Worm (Caenorhabditis elegans) whole organism, young adult: Measurements from ENCODE around the gene str-160.

ENCODE experiments used
- K12H6.12 ChIP-seq: fragments of 200-800 bp; sonication (Bioruptor generic); optimal IDR thresholded peaks from 2 replicates; lab custom pipeline; 2018; ENCODE audit warnings: mild to moderate bottlenecking, missing genetic modification characterization, missing compliant biosample characterization
- Y56A3A.18 ChIP-seq: fragments of 200-800 bp; sonication (Bioruptor generic); IDR thresholded peaks from 2 replicates; pipeline ENCODE4 v1.3.6; 2022; ENCODE audit warnings: missing genetic modification reagents, missing genetic modification characterization, missing compliant biosample characterization
- Y79H2A.3 ChIP-seq: fragments of 200-800 bp; sonication (Bioruptor generic); conservative IDR thresholded peaks from 2 replicates; pipeline ENCODE4 v1.3.6; 2022; ENCODE audit warnings: missing genetic modification reagents, missing genetic modification characterization, missing compliant biosample characterization
- rcor-1 ChIP-seq: fragments of 200-800 bp; sonication (Bioruptor generic); IDR thresholded peaks from 2 replicates; pipeline ENCODE4 v1.3.6; 2022; ENCODE audit warnings: missing genetic modification reagents, missing genetic modification characterization, missing compliant biosample characterization
- snpc-4 ChIP-seq, 5 experiments: fragments of 150-350 bp in 1 of 5; sonication (generic microtip) in 4 of 5; optimal IDR thresholded peaks; 2 replicates each; lab custom pipeline; 2014 to 2018; ENCODE audit warnings: missing genetic modification characterization in 5 of 5, missing biosample characterization in 3 of 5, antibody characterized with exemption in 2 of 5, mild to moderate bottlenecking in 2 of 5, missing compliant biosample characterization in 2 of 5, missing genotype in 2 of 5, moderate library complexity in 2 of 5, missing genetic modification reagents in 1 of 5

DNA sequence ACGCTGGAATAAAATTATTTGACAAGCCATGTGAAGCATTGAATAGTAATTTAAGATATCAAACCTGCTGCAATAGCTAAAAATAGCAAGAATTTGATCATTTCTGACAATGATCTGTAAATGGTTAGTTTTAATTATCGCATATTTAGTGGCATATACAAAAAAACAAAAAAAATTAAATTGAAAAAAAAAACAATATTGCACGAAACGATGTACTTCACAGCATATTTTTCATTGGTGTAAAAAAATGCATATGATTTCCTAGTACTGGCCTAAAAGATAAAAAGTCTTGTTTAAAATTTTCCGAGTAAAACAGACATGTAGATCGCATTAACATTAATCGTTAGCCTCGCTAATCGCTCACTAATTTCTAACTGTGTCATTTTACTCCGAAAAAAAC, 14.4 kb downstream of the str-160 start, which contains the start of gene ZK697.8:
- TF ChIP-seq Y79H2A.3 (GFP tag; lab: Robert Waterston, UW), result no peak
- no peak for TF ChIP-seq K12H6.12
- no peak for TF ChIP-seq Y56A3A.18
- TF ChIP-seq rcor-1 (GFP tag; lab: Robert Waterston, UW), result no peak
- TF ChIP-seq snpc-4 (GFP tag; optimal IDR thresholded peaks at IDR 0.05; lab: Kevin White, UChicago), result no peak
- no peak for TF ChIP-seq snpc-4 (tag; optimal IDR thresholded peaks at IDR 0.05; lab: Kevin White, UChicago)
